Worm (Caenorhabditis elegans): ENCODE results near the gene abce-1.

DNA sequence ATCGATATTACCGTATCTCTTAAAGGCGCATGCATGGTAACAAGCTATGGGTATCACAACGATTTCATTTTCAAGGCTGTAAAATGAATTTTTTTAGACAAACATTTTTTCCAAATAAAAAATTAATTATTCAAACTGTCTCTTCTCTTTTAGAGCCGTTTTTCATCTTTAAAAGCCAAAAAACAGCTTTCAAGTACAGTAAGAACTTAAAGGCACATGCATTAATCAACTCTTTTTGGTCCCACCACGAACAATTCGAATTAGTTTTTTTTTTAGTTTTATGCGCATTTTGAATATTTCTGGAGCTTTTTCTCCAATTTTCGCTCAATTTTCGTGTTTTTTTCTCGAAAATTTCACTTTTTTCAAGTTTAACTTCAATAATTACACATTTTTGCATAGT is 49.2 kb upstream of the abce-1 start:
- TF ChIP-seq ztf-11 (tag; optimal IDR thresholded peaks at IDR 0.05) (no peak), ama-1 (optimal IDR thresholded peaks at IDR 0.05) (no peak), ceh-82 (tag; optimal IDR thresholded peaks at IDR 0.05) (no peak), snpc-4 (tag; optimal IDR thresholded peaks at IDR 0.05) (no peak), nhr-77 (tag; optimal IDR thresholded peaks at IDR 0.05) (no peak), gmeb-1 (tag; optimal IDR thresholded peaks at IDR 0.05) (no peak), aly-2 (tag; optimal IDR thresholded peaks at IDR 0.05) (no peak), nhr-10 (tag; optimal IDR thresholded peaks at IDR 0.05) (no peak), egl-27 (tag; optimal IDR thresholded peaks at IDR 0.05) (no peak), ZK546.5 (tag; optimal IDR thresholded peaks at IDR 0.05) (no peak), Y55F3AM.14 (GFP tag; optimal IDR thresholded peaks at IDR 0.05) (no peak)
